Fruit fly (Drosophila melanogaster) whole organism, embryonic: ENCODE measurements around the gene CG34282.
A peak's percentile ranks its signal among the peaks of the same experiment; 100 is the strongest.

Source experiments
- Atf6 ChIP-seq: fragments of 200-800 bp; sonication (Bioruptor generic); IDR thresholded peaks from 2 replicates; pipeline ENCODE4 v1.3.6; 2022; ENCODE audit warnings: missing biosample characterization, missing genetic modification characterization
- Blimp-1 ChIP-seq: fragments of 200-800 bp; sonication (Bioruptor generic); optimal IDR thresholded peaks from 3 replicates; lab custom pipeline; 2018; ENCODE audit warnings: missing biosample characterization, missing genetic modification characterization, mild to moderate bottlenecking, moderate library complexity, missing genetic modification reagents
- CG11504 ChIP-seq: fragments of 200-800 bp; sonication (Bioruptor generic); optimal IDR thresholded peaks from 3 replicates; lab custom pipeline; 2019; ENCODE audit warnings: missing biosample characterization, mild to moderate bottlenecking, missing genetic modification characterization, moderate library complexity
- CG12659 ChIP-seq: fragments of 200-800 bp; sonication (Bioruptor generic); optimal IDR thresholded peaks from 3 replicates; lab custom pipeline; 2017; ENCODE audit warnings: mild to moderate bottlenecking, missing biosample characterization, missing genetic modification reagents, missing genetic modification characterization
- CG12769 ChIP-seq: fragments of 200-800 bp; sonication (Bioruptor generic); optimal IDR thresholded peaks from 2 replicates; lab custom pipeline; 2019; ENCODE audit warnings: missing biosample characterization, mild to moderate bottlenecking, missing genetic modification characterization, moderate library complexity
- CG14014 ChIP-seq: fragments of 200-800 bp; sonication (Bioruptor generic); IDR thresholded peaks from 2 replicates; pipeline ENCODE4 v1.3.6; 2022; ENCODE audit warnings: missing biosample characterization, missing genetic modification characterization
- CG1603 ChIP-seq: fragments of 200-800 bp; sonication (Bioruptor generic); optimal IDR thresholded peaks from 2 replicates; lab custom pipeline; 2019; ENCODE audit warnings: missing biosample characterization, mild to moderate bottlenecking, missing genetic modification characterization, moderate library complexity
- CG17802 ChIP-seq: fragments of 200-800 bp; sonication (Bioruptor generic); optimal IDR thresholded peaks from 2 replicates; lab custom pipeline; 2018; ENCODE audit warnings: missing biosample characterization, mild to moderate bottlenecking, missing genetic modification characterization, moderate library complexity
- CG2712 ChIP-seq: fragments of 200-800 bp; optimal IDR thresholded peaks from 3 replicates; lab custom pipeline; 2019; ENCODE audit warnings: missing biosample characterization, mild to moderate bottlenecking, missing genetic modification characterization, moderate library complexity
- CG32532 ChIP-seq: fragments of 200-800 bp; sonication (Bioruptor generic); IDR thresholded peaks from 2 replicates; pipeline ENCODE4 v1.3.6; 2022; ENCODE audit warnings: missing biosample characterization, missing genetic modification characterization
- CG3726 ChIP-seq: fragments of 200-800 bp; sonication (Bioruptor generic); IDR thresholded peaks from 3 replicates; pipeline ENCODE4, ENCODE4 v1.3.6; 2022; ENCODE audit warnings: missing biosample characterization, missing genetic modification characterization
- CG4617 ChIP-seq: fragments of 200-800 bp; sonication (Bioruptor generic); optimal IDR thresholded peaks from 3 replicates; lab custom pipeline; 2016; ENCODE audit warnings: missing biosample characterization, missing genetic modification characterization, borderline replicate concordance
- CG6175 ChIP-seq: fragments of 200-800 bp; sonication (Bioruptor generic); IDR thresholded peaks from 3 replicates; pipeline ENCODE4 v1.3.6; 2022; ENCODE audit warnings: missing biosample characterization, missing genetic modification characterization
- CG6689 ChIP-seq: fragments of 200-800 bp; sonication (Bioruptor generic); IDR thresholded peaks from 2 replicates; pipeline ENCODE4 v1.3.6; 2022; ENCODE audit warnings: missing biosample characterization, missing genetic modification characterization
- CG8388 ChIP-seq: fragments of 200-800 bp; sonication (Bioruptor generic); optimal IDR thresholded peaks from 2 replicates; lab custom pipeline; 2019; ENCODE audit warnings: missing biosample characterization, mild to moderate bottlenecking, missing genetic modification characterization, moderate library complexity
- CHES-1-like ChIP-seq: fragments of 200-800 bp; sonication (Bioruptor generic); optimal IDR thresholded peaks from 2 replicates; lab custom pipeline; 2016; ENCODE audit warnings: missing biosample characterization, missing genetic modification characterization
- CoRest ChIP-seq: fragments of 200-800 bp; sonication (Bioruptor generic); optimal IDR thresholded peaks from 3 replicates; lab custom pipeline; 2018; ENCODE audit warnings: missing biosample characterization, mild to moderate bottlenecking, missing genetic modification characterization, moderate library complexity
- Deaf1 ChIP-seq: fragments of 200-800 bp; optimal IDR thresholded peaks from 3 replicates; lab custom pipeline; 2019; ENCODE audit warnings: missing biosample characterization, mild to moderate bottlenecking, missing genetic modification characterization, moderate library complexity
- Fer1 ChIP-seq: fragments of 200-800 bp; sonication (Bioruptor generic); optimal IDR thresholded peaks from 2 replicates; lab custom pipeline; 2017; ENCODE audit warnings: missing biosample characterization, mild to moderate bottlenecking, missing genetic modification characterization
- Hr51 ChIP-seq, 2 experiments: fragments of 200-800 bp; sonication (Bioruptor generic); optimal IDR thresholded peaks; 2 replicates in 1 of 2; 3 replicates in 1 of 2; lab custom pipeline; 2016 to 2018; ENCODE audit warnings: missing biosample characterization in 2 of 2, missing genetic modification characterization in 2 of 2, mild to moderate bottlenecking in 1 of 2, moderate library complexity in 1 of 2
- Med ChIP-seq: fragments of 200-800 bp; sonication (Bioruptor generic); peaks from one replicate; lab custom pipeline; 2016; ENCODE audit warnings: missing biosample characterization, missing genetic modification characterization, mild to moderate bottlenecking, inconsistent platforms, moderate library complexity
- Meics ChIP-seq: fragments of 200-800 bp; sonication (Bioruptor generic); optimal IDR thresholded peaks from 2 replicates; lab custom pipeline; 2017; ENCODE audit warnings: missing biosample characterization, mild to moderate bottlenecking, missing genetic modification characterization
- NK7.1 ChIP-seq: fragments of 200-800 bp; sonication (Bioruptor generic); optimal IDR thresholded peaks from 3 replicates; lab custom pipeline; 2016; ENCODE audit warnings: missing biosample characterization, missing genetic modification characterization
- Nf-YA ChIP-seq: fragments of 200-800 bp; sonication (Bioruptor generic); IDR thresholded peaks from 2 replicates; pipeline ENCODE4 v1.3.6; 2022; ENCODE audit warnings: missing biosample characterization, missing genetic modification characterization
- Rfx ChIP-seq: fragments of 200-800 bp; sonication (Bioruptor generic); IDR thresholded peaks from 2 replicates; pipeline ENCODE4 v1.3.6; 2022; ENCODE audit warnings: missing biosample characterization, missing genetic modification characterization
- Sry-β ChIP-seq: fragments of 200-800 bp; sonication (Bioruptor generic); optimal IDR thresholded peaks from 2 replicates; lab custom pipeline; 2018; ENCODE audit warnings: missing biosample characterization, mild to moderate bottlenecking, missing genetic modification characterization, moderate library complexity
- Ssrp ChIP-seq: fragments of 200-800 bp; sonication (Bioruptor generic); optimal IDR thresholded peaks from 2 replicates; lab custom pipeline; 2018; ENCODE audit warnings: missing biosample characterization, mild to moderate bottlenecking, missing genetic modification characterization, moderate library complexity
- TFAM ChIP-seq: fragments of 200-800 bp; sonication (Bioruptor generic); optimal IDR thresholded peaks from 2 replicates; lab custom pipeline; 2017; ENCODE audit warnings: missing biosample characterization, missing genetic modification characterization, inconsistent platforms
- Xrp1 ChIP-seq: fragments of 200-800 bp; sonication (Bioruptor generic); IDR thresholded peaks from 2 replicates; pipeline ENCODE4 v1.3.6; 2022; ENCODE audit warnings: missing biosample characterization, missing genetic modification characterization
- YL-1 ChIP-seq: fragments of 200-800 bp; sonication (Bioruptor generic); optimal IDR thresholded peaks from 3 replicates; lab custom pipeline; 2017; ENCODE audit warnings: missing biosample characterization, mild to moderate bottlenecking, missing genetic modification characterization
- ac ChIP-seq: fragments of 200-800 bp; sonication (Bioruptor generic); optimal IDR thresholded peaks from 3 replicates; lab custom pipeline; 2017; ENCODE audit warnings: missing biosample characterization, mild to moderate bottlenecking, missing genetic modification characterization
- ato ChIP-seq: fragments of 200-800 bp; sonication (Bioruptor generic); IDR thresholded peaks from 2 replicates; pipeline ENCODE4 v1.3.6; 2022; ENCODE audit warnings: missing biosample characterization, missing genetic modification characterization; ENCODE audit not compliant: partially characterized antibody
- bbx ChIP-seq: fragments of 200-800 bp; sonication (Bioruptor generic); IDR thresholded peaks from 2 replicates; pipeline ENCODE4 v1.3.6; 2022; ENCODE audit warnings: missing biosample characterization, missing genetic modification characterization; ENCODE audit not compliant: partially characterized antibody
- chm ChIP-seq: fragments of 200-800 bp; sonication (Bioruptor generic); IDR thresholded peaks from 2 replicates; pipeline ENCODE4 v1.3.6; 2022; ENCODE audit warnings: missing biosample characterization, missing genetic modification characterization
- dysf ChIP-seq: fragments of 200-800 bp; sonication (Bioruptor generic); IDR thresholded peaks from 3 replicates; pipeline ENCODE4 v1.3.6; 2022; ENCODE audit warnings: missing biosample characterization, missing genetic modification characterization
- fd96Cb ChIP-seq: fragments of 200-800 bp; sonication (Bioruptor generic); optimal IDR thresholded peaks from 2 replicates; lab custom pipeline; 2018; ENCODE audit warnings: missing biosample characterization, mild to moderate bottlenecking, missing genetic modification characterization, moderate library complexity
- grau ChIP-seq: fragments of 200-800 bp; optimal IDR thresholded peaks from 3 replicates; lab custom pipeline; 2019; ENCODE audit warnings: missing biosample characterization, mild to moderate bottlenecking, missing genetic modification characterization, moderate library complexity
- ind ChIP-seq: fragments of 200-800 bp; sonication (Bioruptor generic); optimal IDR thresholded peaks from 3 replicates; lab custom pipeline; 2016; ENCODE audit warnings: missing biosample characterization, missing genetic modification characterization
- kni ChIP-seq: fragments of 200-800 bp; sonication (Bioruptor generic); optimal IDR thresholded peaks from 3 replicates; lab custom pipeline; 2017; ENCODE audit warnings: mild to moderate bottlenecking, missing biosample characterization, missing genetic modification reagents, missing genetic modification characterization
- odd ChIP-seq: fragments of 200-800 bp; sonication (Bioruptor generic); optimal IDR thresholded peaks from 2 replicates; lab custom pipeline; 2017; ENCODE audit warnings: missing biosample characterization, mild to moderate bottlenecking, missing genetic modification characterization
- pan ChIP-seq, 4 experiments: fragments of >200 bp in 3 of 4; fragments of 200-800 bp in 1 of 4; sonication (Bioruptor generic) in 1 of 4; optimal IDR thresholded peaks in 3 of 4; IDR thresholded peaks in 1 of 4; 2 replicates each; pipeline versions ENCODE4 v1.3.6 to Lab custom; 2017 to 2022; ENCODE audit warnings: missing biosample characterization in 2 of 4, missing genetic modification characterization in 2 of 4, mixed read lengths in 1 of 4
- sens ChIP-seq: fragments of 200-800 bp; sonication (Bioruptor generic); peaks from one replicate; lab custom pipeline; 2016; ENCODE audit warnings: missing biosample characterization, missing genetic modification characterization
- sqz ChIP-seq: fragments of 200-800 bp; sonication (Bioruptor generic); optimal IDR thresholded peaks from 3 replicates; lab custom pipeline; 2018; ENCODE audit warnings: missing biosample characterization, mild to moderate bottlenecking, missing genetic modification characterization
- tap ChIP-seq: fragments of 200-800 bp; optimal IDR thresholded peaks from 3 replicates; lab custom pipeline; 2019; ENCODE audit warnings: missing biosample characterization, mild to moderate bottlenecking, missing genetic modification characterization, moderate library complexity
- tgo ChIP-seq: fragments of 200-800 bp; sonication (Bioruptor generic); IDR thresholded peaks from 3 replicates; pipeline ENCODE4 v1.3.6; 2022; ENCODE audit warnings: missing biosample characterization, missing genetic modification characterization
- tna ChIP-seq: fragments of 200-800 bp; sonication (Bioruptor generic); IDR thresholded peaks from 2 replicates; pipeline ENCODE4 v1.3.6; 2022; ENCODE audit warnings: missing biosample characterization, missing genetic modification characterization; ENCODE audit not compliant: partially characterized antibody
- z ChIP-seq: fragments of 200-800 bp; sonication (Bioruptor generic); IDR thresholded peaks from 3 replicates; pipeline ENCODE4 v1.3.6; 2022; ENCODE audit warnings: missing biosample characterization, missing genetic modification characterization

Gene CG34282

DNA sequence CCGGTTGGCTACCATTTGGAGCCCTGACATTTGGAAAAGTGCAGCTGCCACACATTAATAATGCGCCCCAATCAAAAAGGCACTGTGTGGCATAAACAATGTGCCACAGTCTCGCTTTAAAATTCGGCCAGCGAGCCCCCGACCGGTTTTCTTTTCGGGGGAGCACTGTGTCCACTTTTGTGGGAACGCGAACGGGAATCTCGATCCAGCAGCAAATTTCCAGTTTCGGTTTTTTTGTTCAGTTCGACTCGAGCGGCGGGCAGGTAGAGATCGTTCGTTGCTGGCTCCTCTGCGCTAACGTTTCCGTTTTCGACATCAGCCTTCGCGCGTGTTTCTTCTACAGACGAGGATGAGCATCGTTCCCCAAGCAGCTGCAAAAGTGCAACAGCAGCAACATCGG lies 25.9 kb upstream of the CG34282 start, which contains the start of gene CG7702:
Gene CG7702, plus strand, starts transcription at position 239 of the 400 bp plus-strand sequence.
- TF ChIP-seq ato (GFP tag; lab: Robert Waterston, UW) (peak; percentile 36; the same call in 1 of the 2 replicates), Med (GFP tag; lab: Kevin White, UChicago) (peak; percentile 71), Nf-YA (no peak), chm (GFP tag; lab: Robert Waterston, UW) (0 out of 2 replicates have a peak, but pooled peaks have one; percentile 32), CHES-1-like (GFP tag; lab: Kevin White, UChicago) (no peak), kni (GFP tag; lab: Kevin White, UChicago) (peak; percentile 62), z (GFP tag; lab: Robert Waterston, UW) (0 out of 3 replicates have a peak, but pooled peaks have one; percentile 26), CG6175 (GFP tag; lab: Robert Waterston, UW) (peak; percentile 56; the same call in 1 of the 3 replicates), ac (GFP tag; lab: Kevin White, UChicago) (no peak), CG8388 (GFP tag; lab: Kevin White, UChicago) (peak; percentile 42), sqz (GFP tag; lab: Kevin White, UChicago) (peak; percentile 57), Blimp-1 (GFP tag; lab: Kevin White, UChicago) (peak; percentile 31), bbx (peak; percentile 37; the same call in 1 of the 2 replicates), CG17802 (no peak), tna (GFP tag; lab: Robert Waterston, UW) (0 out of 2 replicates have a peak, but pooled peaks have one; percentile 24), CG12769 (tag; lab: Kevin White, UChicago) (peak; percentile 56), Deaf1 (tag; lab: Kevin White, UChicago) (peak; percentile 29), grau (tag; lab: Kevin White, UChicago) (peak; percentile 38), Sry-β (GFP tag; lab: Kevin White, UChicago) (no peak)

DNA sequence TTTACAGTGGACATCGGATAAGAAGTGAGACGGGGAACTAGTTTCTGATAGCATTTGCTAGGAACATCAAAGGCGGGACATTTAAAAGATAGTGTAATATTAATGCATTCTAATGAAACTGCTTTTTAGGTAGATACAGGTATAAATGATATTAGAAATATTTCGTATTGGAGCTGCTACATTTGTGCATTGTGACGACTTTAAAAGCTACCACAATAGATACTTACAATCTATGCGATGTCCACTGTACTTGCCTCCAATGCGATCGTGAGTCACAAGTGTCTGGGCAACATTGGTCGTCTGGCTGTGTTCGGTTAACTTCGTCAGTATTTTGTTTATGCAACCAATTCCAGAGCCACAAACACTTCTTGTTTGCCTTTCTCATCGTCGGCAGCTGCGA lies 25.2 kb upstream of the CG34282 start:
- peak; percentile 33 for TF ChIP-seq CoRest
- no peak; the same call in 1 of the 2 replicates for TF ChIP-seq CG32532 (GFP tag; lab: Robert Waterston, UW)
- peak; percentile 67 for TF ChIP-seq CG11504 (tag; lab: Kevin White, UChicago)
- TF ChIP-seq CG4617 (GFP tag; lab: Kevin White, UChicago) = no peak
- TF ChIP-seq tgo = peak; percentile 43; the same call in 2 of the 3 replicates
- peak; percentile 10 for TF ChIP-seq CG12659 (GFP tag; lab: Kevin White, UChicago)
- TF ChIP-seq CG6689 = peak; percentile 18; the same call in 1 of the 2 replicates
- TF ChIP-seq dysf (GFP tag; lab: Robert Waterston, UW) = peak; percentile 48; the same call in 1 of the 3 replicates
- peak; percentile 46 for TF ChIP-seq Fer1 (GFP tag; lab: Kevin White, UChicago)
- TF ChIP-seq CG1603 = peak; percentile 32
- peak; percentile 73 for TF ChIP-seq sens (GFP tag; lab: Kevin White, UChicago)
- TF ChIP-seq ind (GFP tag; lab: Kevin White, UChicago) = peak; percentile 28
- TF ChIP-seq YL-1 (GFP tag; lab: Kevin White, UChicago) = no peak
- TF ChIP-seq TFAM = no peak
- TF ChIP-seq NK7.1 = no peak
- no peak for TF ChIP-seq odd (GFP tag; lab: Kevin White, UChicago)
- TF ChIP-seq pan (optimal IDR thresholded peaks at IDR 0.05; lab: Kevin White, UChicago) = no peak
- no peak for TF ChIP-seq pan (GFP tag; optimal IDR thresholded peaks at IDR 0.05 in 1 of 2, IDR thresholded peaks at IDR 0.05 in 1 of 2)
- TF ChIP-seq Atf6 = no peak
- peak; percentile 22 for TF ChIP-seq fd96Cb (tag; lab: Kevin White, UChicago)
- TF ChIP-seq Hr51 (GFP tag; optimal IDR thresholded peaks at IDR 0.05; lab: Kevin White, UChicago) = peak in 1 of 2 experiments; percentile 13
- TF ChIP-seq Ssrp (tag; lab: Kevin White, UChicago) = peak; percentile 9
- TF ChIP-seq Xrp1 (GFP tag; lab: Robert Waterston, UW) = peak; percentile 46; the same call in 1 of the 2 replicates
- peak; percentile 66 for TF ChIP-seq Deaf1 (tag; lab: Kevin White, UChicago)
- TF ChIP-seq Meics (GFP tag; lab: Kevin White, UChicago) = peak; percentile 42
- 0 out of 3 replicates have a peak, but pooled peaks have one; percentile 7 for TF ChIP-seq CG3726 (GFP tag; lab: Robert Waterston, UW)
- peak; percentile 12; the same call in 1 of the 2 replicates for TF ChIP-seq Rfx
- TF ChIP-seq CG2712 = peak; percentile 41
- TF ChIP-seq tap = peak; percentile 12
- TF ChIP-seq CG14014 (GFP tag; lab: Robert Waterston, UW) = peak; percentile 26; the same call in 1 of the 2 replicates
